Fruit fly (Drosophila melanogaster) S2 (cell line): ENCODE data around the gene CG6785.

Experiments used
- CG8478 ChIP-seq: fragments of >200 bp; optimal IDR thresholded peaks from 2 replicates; lab custom pipeline; 2018
- CTCF ChIP-seq, 2 experiments: fragments of >200 bp; optimal IDR thresholded peaks; 2 replicates each; lab custom pipeline; 2018

DNA sequence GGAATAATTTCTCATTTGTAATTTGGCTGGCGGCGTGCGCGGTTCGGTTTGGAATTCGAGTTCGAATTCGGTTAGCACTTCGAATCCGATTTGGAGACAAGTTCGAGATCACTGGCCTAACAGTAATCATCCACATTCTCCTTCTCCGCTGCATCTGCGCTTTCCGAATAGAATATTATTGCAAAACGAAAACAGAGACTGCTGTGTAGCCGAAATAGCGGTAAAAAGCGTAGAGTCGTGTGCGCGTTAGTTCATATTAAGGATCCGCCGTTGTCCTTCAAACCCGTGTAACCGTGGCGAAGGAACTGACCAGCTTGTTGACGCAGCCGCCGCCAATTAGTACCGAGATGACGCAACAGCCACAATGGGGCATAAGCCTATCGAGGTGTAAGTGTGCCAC, 17.6 kb downstream of the CG6785 start, which contains the start of gene dmGlut:
- TF ChIP-seq CTCF (optimal IDR thresholded peaks at IDR 0.05; lab: Kevin White, UChicago) (no peak), CG8478 (lab: Kevin White, UChicago) (no peak)
